Fruit fly (Drosophila melanogaster) whole organism, prepupa: ENCODE results near the gene ldbr.

Source experiments
- CG10631 ChIP-seq: fragments of 200-800 bp; sonication (Bioruptor generic); optimal IDR thresholded peaks from 2 replicates; lab custom pipeline; 2016; ENCODE audit warnings: missing biosample characterization, missing genetic modification characterization
- CG10669 ChIP-seq: fragments of 200-800 bp; sonication (Bioruptor generic); optimal IDR thresholded peaks from 3 replicates; lab custom pipeline; 2018; ENCODE audit warnings: missing biosample characterization, mild to moderate bottlenecking, missing genetic modification characterization, moderate library complexity
- CG11294 ChIP-seq: fragments of 200-800 bp; sonication (Bioruptor generic); IDR thresholded peaks from 2 replicates; pipeline ENCODE4 v1.3.6; 2022; ENCODE audit warnings: missing biosample characterization, missing genetic modification characterization
- CG11762 ChIP-seq: fragments of 200-800 bp; sonication (Bioruptor generic); optimal IDR thresholded peaks from 3 replicates; lab custom pipeline; 2016; ENCODE audit warnings: missing biosample characterization, missing genetic modification characterization; ENCODE audit not compliant: insufficient read depth
- CG11902 ChIP-seq: fragments of 200-800 bp; sonication (Bioruptor generic); optimal IDR thresholded peaks from 3 replicates; lab custom pipeline; 2016; ENCODE audit warnings: missing biosample characterization, missing genetic modification characterization
- CG15336 ChIP-seq: fragments of 200-800 bp; sonication (Bioruptor generic); IDR thresholded peaks from 2 replicates; pipeline ENCODE4 v1.3.6; 2022; ENCODE audit warnings: missing biosample characterization, missing genetic modification characterization
- CG16779 ChIP-seq: fragments of 200-800 bp; sonication (Bioruptor generic); optimal IDR thresholded peaks from 3 replicates; lab custom pipeline; 2017; ENCODE audit warnings: missing biosample characterization, mild to moderate bottlenecking, missing genetic modification characterization
- CG3032 ChIP-seq: fragments of 200-800 bp; optimal IDR thresholded peaks from 2 replicates; lab custom pipeline; 2019; ENCODE audit warnings: missing biosample characterization, mild to moderate bottlenecking, missing genetic modification characterization, moderate library complexity
- CG31627 ChIP-seq: fragments of 200-800 bp; sonication (Bioruptor generic); optimal IDR thresholded peaks from 3 replicates; lab custom pipeline; 2016; ENCODE audit warnings: missing biosample characterization, missing genetic modification characterization
- CG32006 ChIP-seq: fragments of 200-800 bp; sonication (Bioruptor generic); optimal IDR thresholded peaks from 3 replicates; lab custom pipeline; 2017; ENCODE audit warnings: missing biosample characterization, mild to moderate bottlenecking, missing genetic modification characterization
- CG4318 ChIP-seq: fragments of 200-800 bp; sonication (Bioruptor generic); optimal IDR thresholded peaks from 3 replicates; lab custom pipeline; 2017; ENCODE audit warnings: missing biosample characterization, mild to moderate bottlenecking, missing genetic modification characterization
- CG6163 ChIP-seq: fragments of 200-800 bp; sonication (Bioruptor generic); IDR thresholded peaks from 3 replicates; pipeline ENCODE4 v1.3.6; 2022; ENCODE audit warnings: missing biosample characterization, missing genetic modification characterization
- CG6276 ChIP-seq: fragments of 200-800 bp; sonication (Bioruptor generic); optimal IDR thresholded peaks from 2 replicates; lab custom pipeline; 2017; ENCODE audit warnings: missing biosample characterization, mild to moderate bottlenecking, missing genetic modification characterization
- CG6792 ChIP-seq: fragments of 200-800 bp; sonication (Bioruptor generic); optimal IDR thresholded peaks from 3 replicates; lab custom pipeline; 2016; ENCODE audit warnings: missing biosample characterization, missing genetic modification characterization
- CG6854 ChIP-seq: fragments of 200-800 bp; sonication (Bioruptor generic); optimal IDR thresholded peaks from 2 replicates; lab custom pipeline; 2017; ENCODE audit warnings: missing biosample characterization, mild to moderate bottlenecking, missing genetic modification characterization
- CG7368 ChIP-seq: fragments of 200-800 bp; sonication (Bioruptor generic); optimal IDR thresholded peaks from 3 replicates; lab custom pipeline; 2016; ENCODE audit warnings: missing biosample characterization, missing genetic modification characterization
- CG8119 ChIP-seq: fragments of 200-800 bp; sonication (Bioruptor generic); IDR thresholded peaks from 3 replicates; pipeline ENCODE4 v1.3.6; 2022; ENCODE audit warnings: missing biosample characterization, missing genetic modification characterization
- CG8319 ChIP-seq: fragments of 200-800 bp; sonication (Bioruptor generic); optimal IDR thresholded peaks from 3 replicates; lab custom pipeline; 2016; ENCODE audit warnings: missing biosample characterization, missing genetic modification characterization
- CG8632 ChIP-seq: fragments of 200-800 bp; sonication (Bioruptor generic); optimal IDR thresholded peaks from 3 replicates; lab custom pipeline; 2016; ENCODE audit warnings: missing biosample characterization, missing genetic modification characterization
- CG9139 ChIP-seq: fragments of 200-800 bp; sonication (Bioruptor generic); optimal IDR thresholded peaks from 3 replicates; lab custom pipeline; 2017; ENCODE audit warnings: missing biosample characterization, mild to moderate bottlenecking, missing genetic modification characterization
- Eip75B ChIP-seq: fragments of 200-800 bp; sonication (Bioruptor generic); optimal IDR thresholded peaks from 3 replicates; lab custom pipeline; 2016; ENCODE audit warnings: missing biosample characterization, missing genetic modification characterization
- Eip78C ChIP-seq: fragments of 200-800 bp; sonication (Bioruptor generic); peaks from one replicate; lab custom pipeline; 2016; ENCODE audit warnings: missing biosample characterization, missing genetic modification characterization
- Eip93F ChIP-seq: fragments of 200-800 bp; sonication (Bioruptor generic); optimal IDR thresholded peaks from 2 replicates; lab custom pipeline; 2016; ENCODE audit warnings: missing biosample characterization, mild to moderate bottlenecking, missing genetic modification characterization
- Ets96B ChIP-seq: fragments of 200-800 bp; optimal IDR thresholded peaks from 2 replicates; lab custom pipeline; 2019; ENCODE audit warnings: missing biosample characterization, mild to moderate bottlenecking, missing genetic modification characterization, moderate library complexity
- Hr38 ChIP-seq: sonication (Bioruptor generic); optimal IDR thresholded peaks from 2 replicates; lab custom pipeline; 2016; ENCODE audit warnings: missing biosample characterization, missing genetic modification characterization
- OdsH ChIP-seq: fragments of 200-800 bp; sonication (Bioruptor generic); optimal IDR thresholded peaks from 3 replicates; lab custom pipeline; 2016; ENCODE audit warnings: missing biosample characterization, missing genetic modification characterization
- Sox102F ChIP-seq: fragments of 200-800 bp; sonication (Bioruptor generic); optimal IDR thresholded peaks from 2 replicates; lab custom pipeline; 2016; ENCODE audit warnings: missing biosample characterization, mild to moderate bottlenecking, missing genetic modification characterization
- Sox14 ChIP-seq: fragments of 200-800 bp; sonication (Bioruptor generic); optimal IDR thresholded peaks from 3 replicates; lab custom pipeline; 2016; ENCODE audit warnings: missing biosample characterization, missing genetic modification characterization
- Sox15 ChIP-seq: fragments of 200-800 bp; sonication (Bioruptor generic); optimal IDR thresholded peaks from 3 replicates; lab custom pipeline; 2016; ENCODE audit warnings: missing biosample characterization, missing genetic modification characterization
- achi ChIP-seq: fragments of 200-800 bp; sonication (Bioruptor generic); optimal IDR thresholded peaks from 3 replicates; lab custom pipeline; 2016; ENCODE audit warnings: missing biosample characterization, missing genetic modification characterization
- acj6 ChIP-seq: fragments of 200-800 bp; sonication (Bioruptor generic); optimal IDR thresholded peaks from 3 replicates; lab custom pipeline; 2016; ENCODE audit warnings: missing biosample characterization, missing genetic modification characterization
- cyc ChIP-seq: fragments of 200-800 bp; sonication (Bioruptor generic); optimal IDR thresholded peaks from 3 replicates; lab custom pipeline; 2016; ENCODE audit warnings: missing biosample characterization, missing genetic modification characterization
- dac ChIP-seq: fragments of 200-800 bp; sonication (Bioruptor generic); optimal IDR thresholded peaks from 2 replicates; lab custom pipeline; 2017; ENCODE audit warnings: missing biosample characterization, mild to moderate bottlenecking, missing genetic modification characterization
- dsx ChIP-seq: fragments of 200-800 bp; optimal IDR thresholded peaks from 3 replicates; lab custom pipeline; 2019; ENCODE audit warnings: missing biosample characterization, mild to moderate bottlenecking, missing genetic modification characterization, moderate library complexity; ENCODE audit not compliant: poor library complexity, severe bottlenecking
- esn ChIP-seq: fragments of 200-800 bp; sonication (Bioruptor generic); optimal IDR thresholded peaks from 2 replicates; lab custom pipeline; 2016; ENCODE audit warnings: missing biosample characterization, mild to moderate bottlenecking, missing genetic modification characterization, moderate library complexity
- fd85E ChIP-seq: fragments of 200-800 bp; sonication (Bioruptor generic); optimal IDR thresholded peaks from 3 replicates; lab custom pipeline; 2016; ENCODE audit warnings: missing biosample characterization, missing genetic modification characterization
- fkh ChIP-seq: fragments of 200-800 bp; sonication (Bioruptor generic); optimal IDR thresholded peaks from 3 replicates; lab custom pipeline; 2017; ENCODE audit warnings: missing biosample characterization, mild to moderate bottlenecking, missing genetic modification characterization, moderate library complexity
- net ChIP-seq: fragments of 200-800 bp; sonication (Bioruptor generic); optimal IDR thresholded peaks from 3 replicates; lab custom pipeline; 2016; ENCODE audit warnings: missing biosample characterization, missing genetic modification characterization
- pdm3 ChIP-seq: fragments of 200-800 bp; sonication (Bioruptor generic); optimal IDR thresholded peaks from 3 replicates; lab custom pipeline; 2016; ENCODE audit warnings: missing biosample characterization, missing genetic modification characterization
- spab ChIP-seq: fragments of 200-800 bp; sonication (Bioruptor generic); optimal IDR thresholded peaks from 2 replicates; lab custom pipeline; 2017; ENCODE audit warnings: missing biosample characterization, mild to moderate bottlenecking, missing genetic modification characterization, missing genetic modification reagents
- svp ChIP-seq: fragments of 200-800 bp; sonication (Bioruptor generic); peaks from one replicate; lab custom pipeline; 2016; ENCODE audit warnings: missing biosample characterization, missing genetic modification characterization
- vri ChIP-seq: fragments of 200-800 bp; sonication (Bioruptor generic); optimal IDR thresholded peaks from 3 replicates; lab custom pipeline; 2016; ENCODE audit warnings: missing biosample characterization, mild to moderate bottlenecking, missing genetic modification characterization

ldbr gene

dm6 chr3L:8127712-8128210, 6.1 kb downstream of the ldbr start, which contains the start of the genes Cds and Uba2 (continued):
- peak; percentile 82 for TF ChIP-seq CG8319 (GFP tag; lab: Kevin White, UChicago)
- peak; percentile 86 for TF ChIP-seq cyc (GFP tag; lab: Kevin White, UChicago)
- peak; percentile 94 for TF ChIP-seq CG10631 (GFP tag; lab: Kevin White, UChicago)
- TF ChIP-seq CG4318 (GFP tag; lab: Kevin White, UChicago) = no peak
- no peak for TF ChIP-seq pdm3 (GFP tag; lab: Kevin White, UChicago)
- peak; percentile 84; the same call in 1 of the 2 replicates for TF ChIP-seq CG11294 (GFP tag; lab: Robert Waterston, UW)
- peak; percentile 77 for TF ChIP-seq CG16779 (tag; lab: Kevin White, UChicago)
- peak; percentile 89 for TF ChIP-seq Eip78C (GFP tag; lab: Kevin White, UChicago)
- TF ChIP-seq dsx (GFP tag; lab: Kevin White, UChicago) = peak; percentile 71
- peak; percentile 71 for TF ChIP-seq CG9139
- no peak for TF ChIP-seq fkh (GFP tag; lab: Kevin White, UChicago)
- peak; percentile 74 for TF ChIP-seq fd85E (GFP tag; lab: Kevin White, UChicago)
- TF ChIP-seq CG6163 = peak; percentile 86
- peak; percentile 92 for TF ChIP-seq acj6 (GFP tag; lab: Kevin White, UChicago)
- TF ChIP-seq CG32006 (GFP tag; lab: Kevin White, UChicago) = peak; percentile 90
- TF ChIP-seq Ets96B (tag; lab: Kevin White, UChicago) = peak; percentile 82
- no peak for TF ChIP-seq Hr38 (GFP tag; lab: Kevin White, UChicago)
- peak; percentile 79 for TF ChIP-seq CG11902
- TF ChIP-seq svp (GFP tag; lab: Kevin White, UChicago) = peak; percentile 96
- peak; percentile 83 for TF ChIP-seq CG6792 (GFP tag; lab: Kevin White, UChicago)
- TF ChIP-seq net (GFP tag; lab: Kevin White, UChicago) = peak; percentile 85

DNA sequence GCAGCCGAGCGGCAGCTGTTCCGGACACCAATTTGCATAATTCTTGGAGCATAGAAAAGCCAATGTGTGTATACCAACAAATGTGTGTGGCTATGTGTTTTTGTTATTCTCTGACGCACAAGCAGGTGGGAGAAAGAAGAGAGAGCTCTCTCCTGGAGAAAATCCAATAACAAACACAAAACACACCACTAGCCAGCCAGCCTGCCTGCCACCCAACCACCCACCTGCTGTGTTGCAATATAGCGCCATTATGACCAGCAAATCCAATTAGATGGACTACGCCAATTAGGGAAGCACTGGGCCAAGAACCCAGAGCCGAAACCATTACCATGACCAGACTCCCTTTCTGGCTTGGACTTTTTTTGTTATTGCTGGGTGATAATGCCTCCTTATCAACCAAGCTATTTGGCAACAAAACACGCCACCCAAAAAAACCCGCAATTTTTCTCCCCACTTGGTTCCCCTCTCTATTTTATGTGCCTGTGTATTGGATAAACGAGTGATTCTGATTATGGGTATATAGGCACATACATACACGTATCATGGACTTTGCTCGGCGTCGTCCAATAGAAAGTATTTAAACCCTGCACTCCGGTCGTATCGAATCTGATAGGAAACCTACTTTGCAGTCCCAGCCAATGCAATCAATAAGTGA, 6.9 kb downstream of the ldbr start:
- no peak for TF ChIP-seq CG31627
- peak; percentile 49 for TF ChIP-seq Eip78C (GFP tag; lab: Kevin White, UChicago)
- TF ChIP-seq CG11762 (GFP tag; lab: Kevin White, UChicago) = no peak
- TF ChIP-seq Eip93F = no peak
- TF ChIP-seq dac (GFP tag; lab: Kevin White, UChicago) = no peak
- TF ChIP-seq CG8632 (GFP tag; lab: Kevin White, UChicago) = no peak
- no peak for TF ChIP-seq CG10669 (GFP tag; lab: Kevin White, UChicago)
- no peak for TF ChIP-seq CG10631 (GFP tag; lab: Kevin White, UChicago)
- no peak for TF ChIP-seq achi (GFP tag; lab: Kevin White, UChicago)
- no peak for TF ChIP-seq OdsH (GFP tag; lab: Kevin White, UChicago)
- no peak for TF ChIP-seq Ets96B (tag; lab: Kevin White, UChicago)
- no peak for TF ChIP-seq Sox102F (GFP tag; lab: Kevin White, UChicago)
- TF ChIP-seq CG11294 (GFP tag; lab: Robert Waterston, UW) = no peak
- TF ChIP-seq CG6854 (GFP tag; lab: Kevin White, UChicago) = no peak
- TF ChIP-seq Eip75B (GFP tag; lab: Kevin White, UChicago) = no peak
- TF ChIP-seq CG32006 (GFP tag; lab: Kevin White, UChicago) = no peak
- no peak for TF ChIP-seq CG11902
- no peak for TF ChIP-seq Sox15 (GFP tag; lab: Kevin White, UChicago)
- no peak for TF ChIP-seq Sox14 (GFP tag; lab: Kevin White, UChicago)
- no peak for TF ChIP-seq Hr38 (GFP tag; lab: Kevin White, UChicago)
- TF ChIP-seq CG3032 (tag; lab: Kevin White, UChicago) = no peak
- TF ChIP-seq CG15336 (GFP tag; lab: Robert Waterston, UW) = 0 out of 2 replicates have a peak, but pooled peaks have one; percentile 10
- no peak for TF ChIP-seq CG7368 (GFP tag; lab: Kevin White, UChicago)
- no peak for TF ChIP-seq spab (GFP tag; lab: Kevin White, UChicago)
- TF ChIP-seq CG6276 (GFP tag; lab: Kevin White, UChicago) = no peak
- no peak for TF ChIP-seq CG4318 (GFP tag; lab: Kevin White, UChicago)
- 0 out of 3 replicates have a peak, but pooled peaks have one; percentile 20 for TF ChIP-seq CG8119 (GFP tag; lab: Robert Waterston, UW)
- no peak for TF ChIP-seq pdm3 (GFP tag; lab: Kevin White, UChicago)
- TF ChIP-seq esn (GFP tag; lab: Kevin White, UChicago) = no peak
- peak; percentile 77 for TF ChIP-seq vri (GFP tag; lab: Kevin White, UChicago)
